Fruit fly (Drosophila melanogaster) whole organism, wandering third instar larva: ENCODE results near the gene Cds.

Source experiments
- Abd-B ChIP-seq: fragments of >200 bp; optimal IDR thresholded peaks from 2 replicates; lab custom pipeline; 2017; ENCODE audit warnings: missing biosample characterization, missing genetic modification characterization
- CG32264 ChIP-seq: fragments of 200-800 bp; sonication (Bioruptor generic); optimal IDR thresholded peaks from 2 replicates; lab custom pipeline; 2016; ENCODE audit warnings: missing biosample characterization, missing genetic modification characterization
- CG9705 ChIP-seq: fragments of 200-800 bp; sonication (Bioruptor generic); optimal IDR thresholded peaks from 2 replicates; lab custom pipeline; 2018; ENCODE audit warnings: missing biosample characterization, mild to moderate bottlenecking, missing genetic modification characterization
- CrebA ChIP-seq: fragments of 200-800 bp; sonication (Bioruptor generic); optimal IDR thresholded peaks from 2 replicates; lab custom pipeline; 2016; ENCODE audit warnings: missing biosample characterization, mild to moderate bottlenecking, missing genetic modification characterization, borderline replicate concordance
- Dfd ChIP-seq: fragments of >200 bp; optimal IDR thresholded peaks from 2 replicates; lab custom pipeline; 2017; ENCODE audit warnings: missing biosample characterization, missing genetic modification characterization
- Dif ChIP-seq: fragments of 200-275, 200-300 bp; sonication (Bioruptor generic); optimal IDR thresholded peaks from 2 replicates; lab custom pipeline; 2018; ENCODE audit warnings: missing biosample characterization, missing genetic modification characterization; ENCODE audit not compliant: partially characterized antibody
- GATAd ChIP-seq: sonication (Bioruptor generic); optimal IDR thresholded peaks from 2 replicates; lab custom pipeline; 2016; ENCODE audit warnings: missing biosample characterization, missing genetic modification characterization
- HLH106 ChIP-seq: fragments of 200-800 bp; optimal IDR thresholded peaks from 3 replicates; lab custom pipeline; 2019; ENCODE audit warnings: missing biosample characterization, mild to moderate bottlenecking, missing genetic modification characterization, moderate library complexity
- Hnf4 ChIP-seq: fragments of 200-800 bp; sonication (Bioruptor generic); optimal IDR thresholded peaks from 2 replicates; lab custom pipeline; 2016; ENCODE audit warnings: missing biosample characterization, mild to moderate bottlenecking, missing genetic modification characterization
- Hr78 ChIP-seq: fragments of >200 bp; optimal IDR thresholded peaks from 2 replicates; lab custom pipeline; 2017; ENCODE audit warnings: missing biosample characterization, missing genetic modification characterization
- Hr83 ChIP-seq: fragments of 200-300 bp; sonication (Bioruptor generic); optimal IDR thresholded peaks from 2 replicates; lab custom pipeline; 2016; ENCODE audit warnings: missing biosample characterization, mild to moderate bottlenecking, missing genetic modification characterization, moderate library complexity; ENCODE audit not compliant: poor library complexity, severe bottlenecking
- Jra ChIP-seq: sonication (Bioruptor generic); optimal IDR thresholded peaks from 2 replicates; lab custom pipeline; 2016; ENCODE audit warnings: missing biosample characterization, missing genetic modification characterization
- Mio ChIP-seq: sonication (Bioruptor generic); optimal IDR thresholded peaks from 2 replicates; lab custom pipeline; 2016; ENCODE audit warnings: missing biosample characterization, missing genetic modification characterization
- Myc ChIP-seq: fragments of >200 bp; optimal IDR thresholded peaks from 2 replicates; lab custom pipeline; 2017
- N ChIP-seq: fragments of >200 bp; optimal IDR thresholded peaks from 2 replicates; lab custom pipeline; 2018; ENCODE audit warnings: missing biosample characterization, missing external identifiers, missing genetic modification characterization
- OdsH ChIP-seq: fragments of 200-800 bp; sonication (Bioruptor generic); optimal IDR thresholded peaks from 2 replicates; lab custom pipeline; 2016; ENCODE audit warnings: missing biosample characterization, mild to moderate bottlenecking, missing genetic modification characterization
- Rel ChIP-seq, 2 experiments: fragments of 200-800 bp; sonication (Bioruptor generic) in 1 of 2; optimal IDR thresholded peaks; 2 replicates in 1 of 2; 3 replicates in 1 of 2; lab custom pipeline; 2016 to 2019; ENCODE audit warnings: mild to moderate bottlenecking in 2 of 2, missing biosample characterization in 2 of 2, missing genetic modification characterization in 2 of 2, moderate library complexity in 1 of 2
- Sp1 ChIP-seq: fragments of 200-800 bp; sonication (Bioruptor generic); optimal IDR thresholded peaks from 3 replicates; lab custom pipeline; 2019; ENCODE audit warnings: missing biosample characterization, mild to moderate bottlenecking, missing genetic modification characterization, moderate library complexity
- Vsx2 ChIP-seq: fragments of 200-300, 225-300 bp; sonication (Bioruptor generic); optimal IDR thresholded peaks from 2 replicates; lab custom pipeline; 2018; ENCODE audit warnings: missing biosample characterization, missing genetic modification characterization; ENCODE audit not compliant: partially characterized antibody
- br ChIP-seq: fragments of 200-800 bp; sonication (Bioruptor generic); optimal IDR thresholded peaks from 2 replicates; lab custom pipeline; 2016; ENCODE audit warnings: missing biosample characterization, missing genetic modification characterization
- brk ChIP-seq: fragments of 200-800 bp; sonication (Bioruptor generic); optimal IDR thresholded peaks from 2 replicates; lab custom pipeline; 2016; ENCODE audit warnings: missing biosample characterization, mild to moderate bottlenecking, missing genetic modification characterization
- dl ChIP-seq, 2 experiments: fragments of 175-275, 200-275 bp in 1 of 2; fragments of 200-275 bp in 1 of 2; sonication (Bioruptor generic); optimal IDR thresholded peaks; lab custom pipeline; 2018; ENCODE audit warnings: mild to moderate bottlenecking in 2 of 2, missing biosample characterization in 2 of 2, missing genetic modification characterization in 2 of 2, moderate library complexity in 2 of 2; ENCODE audit not compliant: partially characterized antibody in 2 of 2, insufficient read depth in 1 of 2
- dmrt93B ChIP-seq: fragments of 200-800 bp; sonication (Bioruptor generic); optimal IDR thresholded peaks from 2 replicates; lab custom pipeline; 2018; ENCODE audit warnings: missing biosample characterization, mild to moderate bottlenecking, missing genetic modification characterization
- dsf ChIP-seq: sonication (Bioruptor generic); optimal IDR thresholded peaks from 2 replicates; lab custom pipeline; 2016; ENCODE audit warnings: missing biosample characterization, missing genetic modification characterization, borderline replicate concordance
- ey ChIP-seq: fragments of 200-800 bp; sonication (Bioruptor generic); optimal IDR thresholded peaks from 2 replicates; lab custom pipeline; 2016; ENCODE audit warnings: missing biosample characterization, missing genetic modification characterization
- foxo ChIP-seq, 2 experiments: fragments of 200-800 bp; sonication (Bioruptor generic); optimal IDR thresholded peaks; 2 replicates in 1 of 2; 3 replicates in 1 of 2; lab custom pipeline; 2016 to 2017; ENCODE audit warnings: missing biosample characterization in 2 of 2, missing genetic modification characterization in 2 of 2
- fru ChIP-seq: fragments of 200-800 bp; sonication (Bioruptor generic); optimal IDR thresholded peaks from 3 replicates; lab custom pipeline; 2016; ENCODE audit warnings: missing biosample characterization, mild to moderate bottlenecking, missing genetic modification characterization
- h ChIP-seq: fragments of 200-800 bp; sonication (Bioruptor generic); optimal IDR thresholded peaks from 3 replicates; lab custom pipeline; 2016; ENCODE audit warnings: missing biosample characterization, mild to moderate bottlenecking, missing genetic modification characterization
- jim ChIP-seq: fragments of 175-275, 200-325 bp; sonication (Bioruptor generic); optimal IDR thresholded peaks from 2 replicates; lab custom pipeline; 2016; ENCODE audit warnings: missing biosample characterization, mild to moderate bottlenecking, missing genetic modification characterization
- lola ChIP-seq: fragments of >200 bp; optimal IDR thresholded peaks from 2 replicates; lab custom pipeline; 2017; ENCODE audit warnings: missing biosample characterization, missing genetic modification characterization
- pan ChIP-seq: fragments of >200 bp; optimal IDR thresholded peaks from 2 replicates; lab custom pipeline; 2017
- psq ChIP-seq: fragments of 200-800 bp; sonication (Bioruptor generic); optimal IDR thresholded peaks from 3 replicates; lab custom pipeline; 2017; ENCODE audit warnings: missing biosample characterization, mild to moderate bottlenecking, missing genetic modification characterization, moderate library complexity
- rgr ChIP-seq: fragments of 200-800 bp; sonication (Bioruptor generic); optimal IDR thresholded peaks from 3 replicates; lab custom pipeline; 2016; ENCODE audit warnings: missing biosample characterization, mild to moderate bottlenecking, missing genetic modification characterization
- sage ChIP-seq: fragments of 200-800 bp; sonication (Bioruptor generic); optimal IDR thresholded peaks from 2 replicates; lab custom pipeline; 2016; ENCODE audit warnings: missing biosample characterization, mild to moderate bottlenecking, missing genetic modification characterization
- sv ChIP-seq: fragments of 200-800 bp; sonication (Bioruptor generic); optimal IDR thresholded peaks from 3 replicates; lab custom pipeline; 2016; ENCODE audit warnings: missing biosample characterization, missing genetic modification characterization
- tai ChIP-seq: sonication (Bioruptor generic); optimal IDR thresholded peaks from 2 replicates; lab custom pipeline; 2016; ENCODE audit warnings: missing biosample characterization, missing genetic modification characterization
- usp ChIP-seq: fragments of >200 bp; optimal IDR thresholded peaks from 2 replicates; lab custom pipeline; 2017; ENCODE audit warnings: missing biosample characterization, missing genetic modification characterization
- woc ChIP-seq: sonication (Bioruptor generic); optimal IDR thresholded peaks from 2 replicates; lab custom pipeline; 2016; ENCODE audit warnings: missing biosample characterization, mild to moderate bottlenecking, missing genetic modification characterization

The Cds gene

dm6 chr3L:8127712-8128210, at the start of gene Cds, which contains the start of gene Uba2:
Cds (plus strand) TSS chr3L:8127762.
Uba2 (minus strand) TSS chr3L:8127818.
- TF ChIP-seq Jra (GFP tag; lab: Kevin White, UChicago) (peak; percentile 83), Vsx2 (peak; percentile 90), foxo (GFP tag; optimal IDR thresholded peaks at IDR 0.05; lab: Kevin White, UChicago) (peak in 1 of 2 experiments; percentile 95), Sp1 (peak; percentile 92), pan (lab: Kevin White, UChicago) (no peak), lola (GFP tag; lab: Kevin White, UChicago) (no peak), HLH106 (peak; percentile 95), h (GFP tag; lab: Kevin White, UChicago) (peak; percentile 91), Dif (GFP tag; lab: Kevin White, UChicago) (peak; percentile 32), Hr83 (GFP tag; lab: Kevin White, UChicago) (no peak), woc (GFP tag; lab: Kevin White, UChicago) (no peak), usp (GFP tag; lab: Kevin White, UChicago) (no peak), N (GFP tag; lab: Kevin White, UChicago) (no peak), Dfd (GFP tag; lab: Kevin White, UChicago) (no peak), Mio (GFP tag; lab: Kevin White, UChicago) (no peak), Abd-B (GFP tag; lab: Kevin White, UChicago) (no peak), OdsH (GFP tag; lab: Kevin White, UChicago) (peak; percentile 88), psq (peak; percentile 91), Rel (GFP tag; optimal IDR thresholded peaks at IDR 0.05; lab: Kevin White, UChicago) (peak; percentile 83), Rel (tag; optimal IDR thresholded peaks at IDR 0.05; lab: Kevin White, UChicago) (peak; percentile 84), dsf (GFP tag; lab: Kevin White, UChicago) (peak; percentile 75), fru (peak; percentile 90), ey (GFP tag; lab: Kevin White, UChicago) (peak; percentile 83), brk (GFP tag; lab: Kevin White, UChicago) (no peak), jim (GFP tag; lab: Kevin White, UChicago) (peak; percentile 28), Hr78 (no peak), GATAd (peak; percentile 80), sage (GFP tag; lab: Kevin White, UChicago) (peak; percentile 80), CG9705 (GFP tag; lab: Kevin White, UChicago) (peak; percentile 91), rgr (GFP tag; lab: Kevin White, UChicago) (peak; percentile 95), CrebA (GFP tag; lab: Kevin White, UChicago) (no peak), Myc (lab: Kevin White, UChicago) (peak; percentile 39), dl (GFP tag; optimal IDR thresholded peaks at IDR 0.05; lab: Kevin White, UChicago; ENCODE audit: insufficient read depth in 1 of 2, partially characterized antibody in 2 of 2) (no peak), Hnf4 (peak; percentile 87), tai (no peak), br (peak; percentile 83), CG32264 (peak; percentile 67), dmrt93B (GFP tag; lab: Kevin White, UChicago) (peak; percentile 87), sv (GFP tag; lab: Kevin White, UChicago) (peak; percentile 85)
- TF ChIP-seq, all 38 proteins: peak for 24

DNA sequence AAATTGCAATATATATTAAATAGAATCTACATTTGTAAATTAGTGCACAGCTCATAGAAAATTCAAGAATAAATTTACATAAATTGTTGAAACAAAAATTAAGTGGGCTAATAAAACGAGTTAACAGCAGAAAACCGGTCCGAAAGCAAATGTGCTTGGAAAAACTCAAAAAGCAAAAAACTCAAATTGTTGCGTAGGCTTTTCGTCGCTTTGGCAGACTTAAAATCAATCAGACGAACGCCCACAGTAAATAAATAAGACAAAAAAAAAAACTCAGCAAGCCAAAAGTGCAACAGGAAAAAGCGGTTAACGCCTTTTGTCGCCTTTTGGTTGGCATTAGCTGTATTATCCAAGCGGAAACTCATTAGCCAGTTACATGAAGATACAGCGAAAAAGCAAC, 49.6 kb upstream of the Cds start:
- TF ChIP-seq dsf (GFP tag; lab: Kevin White, UChicago) (no peak), dmrt93B (GFP tag; lab: Kevin White, UChicago) (no peak), Rel (GFP tag; optimal IDR thresholded peaks at IDR 0.05; lab: Kevin White, UChicago) (no peak), Rel (tag; optimal IDR thresholded peaks at IDR 0.05; lab: Kevin White, UChicago) (no peak), jim (GFP tag; lab: Kevin White, UChicago) (no peak), tai (no peak), HLH106 (no peak), GATAd (no peak), h (GFP tag; lab: Kevin White, UChicago) (no peak), pan (lab: Kevin White, UChicago) (no peak), CG32264 (no peak)
